Fruit fly (Drosophila melanogaster): ENCODE data around the gene Or67a.

Gene Or67a

dm6 chr3L:9549690-9550303, 20.9 kb downstream of the Or67a start:
- TF ChIP-seq woc (GFP tag; optimal IDR thresholded peaks at IDR 0.05) (peak; percentile 76), sage (GFP tag; optimal IDR thresholded peaks at IDR 0.05) (peak; percentile 16), br (GFP tag; optimal IDR thresholded peaks at IDR 0.05) (peak; percentile 60), fru (GFP tag; optimal IDR thresholded peaks at IDR 0.05) (peak; percentile 75), foxo (GFP tag; optimal IDR thresholded peaks at IDR 0.05) (peak; percentile 6 to 78), Rel (GFP tag; optimal IDR thresholded peaks at IDR 0.05) (peak; percentile 79), Rel (tag; optimal IDR thresholded peaks at IDR 0.05) (no peak), psq (GFP tag; optimal IDR thresholded peaks at IDR 0.05) (peak; percentile 25), OdsH (GFP tag; optimal IDR thresholded peaks at IDR 0.05) (peak; percentile 52), CG9705 (GFP tag; optimal IDR thresholded peaks at IDR 0.05) (no peak), CrebA (GFP tag; optimal IDR thresholded peaks at IDR 0.05; ENCODE audit: borderline replicate concordance) (peak; percentile 64), brk (GFP tag; optimal IDR thresholded peaks at IDR 0.05) (peak; percentile 28), Sp1 (GFP tag; optimal IDR thresholded peaks at IDR 0.05) (peak; percentile 81), CG32264 (GFP tag; optimal IDR thresholded peaks at IDR 0.05) (peak; percentile 37), Dif (GFP tag; optimal IDR thresholded peaks at IDR 0.05; ENCODE audit: partially characterized antibody) (no peak), HLH106 (tag; optimal IDR thresholded peaks at IDR 0.05) (peak; percentile 68), sv (GFP tag; optimal IDR thresholded peaks at IDR 0.05) (no peak), Hr78 (GFP tag; optimal IDR thresholded peaks at IDR 0.05) (no peak), rgr (GFP tag; optimal IDR thresholded peaks at IDR 0.05) (peak; percentile 33), h (GFP tag; optimal IDR thresholded peaks at IDR 0.05) (peak; percentile 86), ey (GFP tag; optimal IDR thresholded peaks at IDR 0.05) (peak; percentile 60)

dm6 chr3L:9550873-9551580, 22.2 kb downstream of the Or67a start:
- TF ChIP-seq Hr78 (GFP tag; optimal IDR thresholded peaks at IDR 0.05): no peak
- no peak for TF ChIP-seq jim (GFP tag; optimal IDR thresholded peaks at IDR 0.05)
- TF ChIP-seq Jra (GFP tag; optimal IDR thresholded peaks at IDR 0.05): no peak
- no peak for TF ChIP-seq Vsx2 (GFP tag; optimal IDR thresholded peaks at IDR 0.05; ENCODE audit: partially characterized antibody)
- no peak for TF ChIP-seq psq (GFP tag; optimal IDR thresholded peaks at IDR 0.05)
- TF ChIP-seq brk (GFP tag; optimal IDR thresholded peaks at IDR 0.05): no peak
- TF ChIP-seq pan (optimal IDR thresholded peaks at IDR 0.05): no peak
- TF ChIP-seq tai (GFP tag; optimal IDR thresholded peaks at IDR 0.05): no peak
- no peak for TF ChIP-seq sv (GFP tag; optimal IDR thresholded peaks at IDR 0.05)
- no peak for TF ChIP-seq OdsH (GFP tag; optimal IDR thresholded peaks at IDR 0.05)
- TF ChIP-seq HLH106 (tag; optimal IDR thresholded peaks at IDR 0.05): no peak
- no peak for TF ChIP-seq Myc (optimal IDR thresholded peaks at IDR 0.05)
- TF ChIP-seq Hr83 (GFP tag; optimal IDR thresholded peaks at IDR 0.05; ENCODE audit: poor library complexity, severe bottlenecking): no peak
- TF ChIP-seq ey (GFP tag; optimal IDR thresholded peaks at IDR 0.05): no peak
- no peak for TF ChIP-seq Sp1 (GFP tag; optimal IDR thresholded peaks at IDR 0.05)
- no peak for TF ChIP-seq CG32264 (GFP tag; optimal IDR thresholded peaks at IDR 0.05)
- no peak for TF ChIP-seq Hnf4 (GFP tag; optimal IDR thresholded peaks at IDR 0.05)

DNA sequence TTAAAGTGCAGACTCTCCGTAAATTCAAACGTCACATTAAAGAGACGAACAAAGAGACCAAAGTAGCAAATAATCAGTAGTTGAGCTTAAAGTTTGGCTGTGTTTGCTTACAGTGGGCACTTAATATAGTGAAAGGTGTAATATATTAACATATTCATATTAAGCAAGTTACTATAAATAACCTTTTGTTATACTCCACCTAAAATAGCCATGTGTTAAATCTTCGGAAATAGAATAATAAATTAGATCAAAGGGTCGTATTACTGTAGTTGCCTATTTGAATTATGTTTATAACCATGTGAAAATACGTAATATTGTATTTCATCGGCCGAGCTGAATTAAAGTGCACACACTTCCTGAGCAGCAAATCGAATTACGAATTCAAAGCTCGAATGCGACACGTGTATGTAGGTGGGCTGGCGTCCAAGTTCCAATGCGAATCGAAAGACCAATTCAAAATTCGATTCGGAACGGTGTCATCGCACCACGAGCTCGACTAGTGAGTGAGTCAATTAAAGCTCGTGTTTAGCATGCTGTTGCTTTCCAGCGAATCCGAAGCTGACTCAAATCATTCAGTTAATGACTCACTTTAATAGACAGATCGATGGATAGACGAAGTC, 23.4 kb downstream of the Or67a start:
- TF ChIP-seq tai (GFP tag; optimal IDR thresholded peaks at IDR 0.05) (no peak), ey (GFP tag; optimal IDR thresholded peaks at IDR 0.05) (no peak), CG32264 (GFP tag; optimal IDR thresholded peaks at IDR 0.05) (no peak), Dif (GFP tag; optimal IDR thresholded peaks at IDR 0.05; ENCODE audit: partially characterized antibody) (no peak), Hr83 (GFP tag; optimal IDR thresholded peaks at IDR 0.05; ENCODE audit: poor library complexity, severe bottlenecking) (no peak), Mio (GFP tag; optimal IDR thresholded peaks at IDR 0.05) (no peak), GATAd (GFP tag; optimal IDR thresholded peaks at IDR 0.05) (no peak), OdsH (GFP tag; optimal IDR thresholded peaks at IDR 0.05) (no peak), dl (GFP tag; optimal IDR thresholded peaks at IDR 0.05; ENCODE audit: insufficient read depth in 1 of 2, partially characterized antibody in 2 of 2) (no peak), lola (GFP tag; optimal IDR thresholded peaks at IDR 0.05) (no peak)
